Fruit fly (Drosophila melanogaster): ENCODE measurements around the gene CG13058.

The CG13058 gene

dm6 chr3L:16356171-16356765 is 27.6 kb downstream of the CG13058 start:
- TF ChIP-seq CG12605 (GFP tag; IDR thresholded peaks at IDR 0.05) (no peak), CG4496 (GFP tag; IDR thresholded peaks at IDR 0.05) (no peak), fd96Ca (GFP tag; IDR thresholded peaks at IDR 0.05) (0 out of 3 replicates have a peak, but pooled peaks have one; percentile 9)

DNA sequence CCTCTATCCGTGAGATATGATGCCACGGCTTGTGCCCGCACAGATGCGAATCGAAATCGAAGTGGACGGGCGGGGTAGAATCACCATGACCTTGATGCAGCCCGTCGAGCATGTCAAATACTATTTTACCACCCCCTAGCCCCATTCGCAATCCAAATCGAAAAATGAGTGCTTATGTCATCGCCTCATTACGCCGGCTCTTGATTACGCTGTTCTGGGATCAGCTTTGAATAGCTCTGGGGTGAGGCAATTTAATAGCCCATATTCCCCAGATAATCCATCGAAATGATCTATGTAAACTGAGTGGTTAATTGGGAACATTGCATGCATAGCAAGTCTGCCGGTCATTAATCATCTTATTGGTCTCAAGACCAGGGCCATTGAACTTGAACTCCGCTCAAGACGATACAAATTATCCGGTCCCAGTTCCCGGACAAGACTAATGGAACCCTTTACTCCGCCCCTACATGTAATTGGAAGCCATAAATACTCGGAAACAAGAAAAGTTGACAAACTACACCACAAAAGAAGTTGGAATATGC is 28.6 kb downstream of the CG13058 start:
- TF ChIP-seq gl (tag; optimal IDR thresholded peaks at IDR 0.05) (no peak), EcR (GFP tag; optimal IDR thresholded peaks at IDR 0.05) (peak; percentile 91)

DNA sequence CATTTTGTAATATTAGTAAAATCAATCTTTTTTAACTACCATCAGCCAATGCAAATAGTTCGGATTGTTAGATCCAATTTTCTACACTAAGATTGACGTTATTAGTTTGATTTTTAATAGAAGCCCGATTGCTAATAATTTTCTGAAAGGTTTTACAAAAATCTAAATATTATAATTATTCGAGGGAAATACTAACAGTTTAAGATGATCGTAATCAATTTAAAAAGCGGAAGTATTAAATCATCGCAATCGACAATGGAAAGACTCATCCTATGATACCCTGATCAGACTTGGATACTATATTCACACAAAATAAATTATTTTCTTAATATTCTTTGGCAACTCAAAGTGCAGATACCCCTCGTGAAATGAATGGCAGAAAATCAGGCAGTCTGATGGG is 29.2 kb downstream of the CG13058 start:
- TF ChIP-seq CG9948 (tag; optimal IDR thresholded peaks at IDR 0.05), result peak; percentile 27
- TF ChIP-seq CG8159 (tag; optimal IDR thresholded peaks at IDR 0.05), result peak; percentile 62
- TF ChIP-seq CG15710 (tag; optimal IDR thresholded peaks at IDR 0.05), result peak; percentile 16
- TF ChIP-seq D1 (tag; optimal IDR thresholded peaks at IDR 0.05), result peak; percentile 52
- no peak for TF ChIP-seq Pif1B (GFP tag; optimal IDR thresholded peaks at IDR 0.05)
- no peak for TF ChIP-seq fd96Ca (GFP tag; IDR thresholded peaks at IDR 0.05)

DNA sequence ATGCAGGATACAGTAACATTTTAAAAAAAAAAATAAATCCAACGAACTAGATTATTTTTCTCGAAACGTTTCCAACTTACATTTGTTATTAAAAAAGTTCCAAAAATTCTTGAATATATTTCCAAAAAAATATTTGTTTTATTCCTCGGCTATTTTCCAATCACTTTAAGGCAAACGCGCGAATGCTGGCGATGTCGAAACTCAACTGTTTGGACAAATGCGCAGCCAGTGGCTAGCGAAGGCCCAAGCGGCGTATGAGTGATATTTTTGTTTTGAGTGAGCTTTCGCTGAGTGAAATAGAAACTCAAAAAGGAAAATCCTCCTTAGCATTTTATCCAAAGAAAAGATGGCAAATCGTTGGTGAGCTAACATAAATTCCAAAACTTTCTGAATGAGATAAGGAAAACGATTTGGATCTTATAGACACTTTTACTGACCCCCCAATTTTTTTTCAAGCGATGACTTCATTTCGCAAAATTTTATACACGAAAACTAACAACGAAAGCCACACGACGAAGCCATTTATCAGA is 30.6 kb downstream of the CG13058 start, which contains the start of gene ringer:
TSS of gene ringer (minus strand) at position 210 of the 530 bp plus-strand sequence.
- no peak for TF ChIP-seq Pif1B (GFP tag; optimal IDR thresholded peaks at IDR 0.05)
- TF ChIP-seq EcR (GFP tag; optimal IDR thresholded peaks at IDR 0.05), result no peak
- TF ChIP-seq CG10348 (GFP tag; IDR thresholded peaks at IDR 0.05), result no peak
- TF ChIP-seq CG9948 (tag; optimal IDR thresholded peaks at IDR 0.05), result no peak
- TF ChIP-seq CG17806 (tag; optimal IDR thresholded peaks at IDR 0.05), result no peak
- TF ChIP-seq CG4496 (GFP tag; IDR thresholded peaks at IDR 0.05), result no peak
- TF ChIP-seq CG15710 (tag; optimal IDR thresholded peaks at IDR 0.05), result no peak

dm6 chr3L:16359795-16360194 is 31.2 kb downstream of the CG13058 start:
- TF ChIP-seq gl (tag; optimal IDR thresholded peaks at IDR 0.05) (no peak), Pif1A (GFP tag; optimal IDR thresholded peaks at IDR 0.05) (no peak), CG10348 (GFP tag; IDR thresholded peaks at IDR 0.05) (no peak), CG4496 (GFP tag; IDR thresholded peaks at IDR 0.05) (no peak), Ets98B (GFP tag; IDR thresholded peaks at IDR 0.05) (no peak), EcR (GFP tag; optimal IDR thresholded peaks at IDR 0.05) (no peak), CG9948 (tag; optimal IDR thresholded peaks at IDR 0.05) (no peak), CG12605 (GFP tag; IDR thresholded peaks at IDR 0.05) (no peak), CG17806 (tag; optimal IDR thresholded peaks at IDR 0.05) (no peak), Pif1B (GFP tag; optimal IDR thresholded peaks at IDR 0.05) (no peak), CG14655 (GFP tag; optimal IDR thresholded peaks at IDR 0.05) (no peak), CG15710 (tag; optimal IDR thresholded peaks at IDR 0.05) (no peak), CG32121 (GFP tag; IDR thresholded peaks at IDR 0.05) (no peak), CG8159 (tag; optimal IDR thresholded peaks at IDR 0.05) (no peak), CG8301 (tag; optimal IDR thresholded peaks at IDR 0.05) (no peak), CG34367 (tag; optimal IDR thresholded peaks at IDR 0.05) (no peak), CG13204 (GFP tag; optimal IDR thresholded peaks at IDR 0.05) (no peak), fd96Ca (GFP tag; IDR thresholded peaks at IDR 0.05) (no peak)

DNA sequence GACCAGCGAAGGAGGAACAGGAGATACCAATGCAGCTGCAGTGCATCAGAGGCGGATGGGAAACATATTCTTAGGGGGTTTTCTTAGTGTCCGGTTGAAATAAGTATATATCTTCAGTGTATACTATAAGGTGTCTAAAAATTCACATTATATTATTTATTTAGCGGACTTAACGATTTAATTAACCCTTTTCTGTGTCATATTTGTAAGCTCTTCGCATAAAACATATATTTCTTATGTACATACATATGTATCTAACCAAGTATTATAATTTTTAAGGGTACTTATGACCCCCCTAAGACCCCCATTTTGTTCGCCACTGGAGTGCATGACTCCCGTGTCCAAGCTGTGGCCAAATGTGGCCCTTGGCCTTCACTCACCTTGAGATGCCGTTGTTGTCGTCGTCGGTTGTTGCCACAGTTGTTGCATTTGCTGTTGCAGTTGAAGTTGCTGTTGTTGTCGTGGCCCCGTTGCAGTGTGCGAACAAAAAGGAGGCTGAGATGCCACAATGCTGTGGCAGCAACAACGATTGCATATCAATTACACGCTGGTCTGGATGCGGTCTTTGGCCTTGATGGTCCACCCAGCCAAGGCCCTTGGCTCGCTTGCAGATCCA is 32.7 kb downstream of the CG13058 start:
- TF ChIP-seq Ets98B (GFP tag; IDR thresholded peaks at IDR 0.05) (no peak), CG9948 (tag; optimal IDR thresholded peaks at IDR 0.05) (peak; percentile 98), Pif1B (GFP tag; optimal IDR thresholded peaks at IDR 0.05) (peak; percentile 84), CG17806 (tag; optimal IDR thresholded peaks at IDR 0.05) (peak; percentile 94), CG10348 (GFP tag; IDR thresholded peaks at IDR 0.05) (no peak), CG8301 (tag; optimal IDR thresholded peaks at IDR 0.05) (peak; percentile 67), EcR (GFP tag; optimal IDR thresholded peaks at IDR 0.05) (peak; percentile 91), Snoo (tag; optimal IDR thresholded peaks at IDR 0.05) (peak; percentile 73), Pif1A (GFP tag; optimal IDR thresholded peaks at IDR 0.05) (peak; percentile 83), CG12605 (GFP tag; IDR thresholded peaks at IDR 0.05) (no peak), CG4496 (GFP tag; IDR thresholded peaks at IDR 0.05) (no peak), rn (GFP tag; IDR thresholded peaks at IDR 0.05) (no peak), gl (tag; optimal IDR thresholded peaks at IDR 0.05) (peak; percentile 86), fd96Ca (GFP tag; IDR thresholded peaks at IDR 0.05) (0 out of 3 replicates have a peak, but pooled peaks have one; percentile 22), CG15710 (tag; optimal IDR thresholded peaks at IDR 0.05) (peak; percentile 97), D1 (tag; optimal IDR thresholded peaks at IDR 0.05) (peak; percentile 93), CG8159 (tag; optimal IDR thresholded peaks at IDR 0.05) (peak; percentile 98), CG13204 (GFP tag; optimal IDR thresholded peaks at IDR 0.05) (peak; percentile 90), CG32121 (GFP tag; IDR thresholded peaks at IDR 0.05) (no peak), CG14655 (GFP tag; optimal IDR thresholded peaks at IDR 0.05) (peak; percentile 83), CG34367 (tag; optimal IDR thresholded peaks at IDR 0.05) (peak; percentile 95)
